Fruit fly (Drosophila melanogaster) whole organism, wandering third instar larva: ENCODE results near the gene CG2182.

Source experiments
- Abd-B ChIP-seq: fragments of >200 bp; optimal IDR thresholded peaks from 2 replicates; lab custom pipeline; 2017; ENCODE audit warnings: missing biosample characterization, missing genetic modification characterization
- CG32264 ChIP-seq: fragments of 200-800 bp; sonication (Bioruptor generic); optimal IDR thresholded peaks from 2 replicates; lab custom pipeline; 2016; ENCODE audit warnings: missing biosample characterization, missing genetic modification characterization
- CG9705 ChIP-seq: fragments of 200-800 bp; sonication (Bioruptor generic); optimal IDR thresholded peaks from 2 replicates; lab custom pipeline; 2018; ENCODE audit warnings: missing biosample characterization, mild to moderate bottlenecking, missing genetic modification characterization
- CrebA ChIP-seq: fragments of 200-800 bp; sonication (Bioruptor generic); optimal IDR thresholded peaks from 2 replicates; lab custom pipeline; 2016; ENCODE audit warnings: missing biosample characterization, mild to moderate bottlenecking, missing genetic modification characterization, borderline replicate concordance
- Dfd ChIP-seq: fragments of >200 bp; optimal IDR thresholded peaks from 2 replicates; lab custom pipeline; 2017; ENCODE audit warnings: missing biosample characterization, missing genetic modification characterization
- Dif ChIP-seq: fragments of 200-275, 200-300 bp; sonication (Bioruptor generic); optimal IDR thresholded peaks from 2 replicates; lab custom pipeline; 2018; ENCODE audit warnings: missing biosample characterization, missing genetic modification characterization; ENCODE audit not compliant: partially characterized antibody
- GATAd ChIP-seq: sonication (Bioruptor generic); optimal IDR thresholded peaks from 2 replicates; lab custom pipeline; 2016; ENCODE audit warnings: missing biosample characterization, missing genetic modification characterization
- HLH106 ChIP-seq: fragments of 200-800 bp; optimal IDR thresholded peaks from 3 replicates; lab custom pipeline; 2019; ENCODE audit warnings: missing biosample characterization, mild to moderate bottlenecking, missing genetic modification characterization, moderate library complexity
- Hnf4 ChIP-seq: fragments of 200-800 bp; sonication (Bioruptor generic); optimal IDR thresholded peaks from 2 replicates; lab custom pipeline; 2016; ENCODE audit warnings: missing biosample characterization, mild to moderate bottlenecking, missing genetic modification characterization
- Hr83 ChIP-seq: fragments of 200-300 bp; sonication (Bioruptor generic); optimal IDR thresholded peaks from 2 replicates; lab custom pipeline; 2016; ENCODE audit warnings: missing biosample characterization, mild to moderate bottlenecking, missing genetic modification characterization, moderate library complexity; ENCODE audit not compliant: poor library complexity, severe bottlenecking
- Jra ChIP-seq: sonication (Bioruptor generic); optimal IDR thresholded peaks from 2 replicates; lab custom pipeline; 2016; ENCODE audit warnings: missing biosample characterization, missing genetic modification characterization
- Mio ChIP-seq: sonication (Bioruptor generic); optimal IDR thresholded peaks from 2 replicates; lab custom pipeline; 2016; ENCODE audit warnings: missing biosample characterization, missing genetic modification characterization
- Myc ChIP-seq: fragments of >200 bp; optimal IDR thresholded peaks from 2 replicates; lab custom pipeline; 2017
- N ChIP-seq: fragments of >200 bp; optimal IDR thresholded peaks from 2 replicates; lab custom pipeline; 2018; ENCODE audit warnings: missing biosample characterization, missing external identifiers, missing genetic modification characterization
- OdsH ChIP-seq: fragments of 200-800 bp; sonication (Bioruptor generic); optimal IDR thresholded peaks from 2 replicates; lab custom pipeline; 2016; ENCODE audit warnings: missing biosample characterization, mild to moderate bottlenecking, missing genetic modification characterization
- Rel ChIP-seq, 2 experiments: fragments of 200-800 bp; sonication (Bioruptor generic) in 1 of 2; optimal IDR thresholded peaks; 2 replicates in 1 of 2; 3 replicates in 1 of 2; lab custom pipeline; 2016 to 2019; ENCODE audit warnings: mild to moderate bottlenecking in 2 of 2, missing biosample characterization in 2 of 2, missing genetic modification characterization in 2 of 2, moderate library complexity in 1 of 2
- Sp1 ChIP-seq: fragments of 200-800 bp; sonication (Bioruptor generic); optimal IDR thresholded peaks from 3 replicates; lab custom pipeline; 2019; ENCODE audit warnings: missing biosample characterization, mild to moderate bottlenecking, missing genetic modification characterization, moderate library complexity
- br ChIP-seq: fragments of 200-800 bp; sonication (Bioruptor generic); optimal IDR thresholded peaks from 2 replicates; lab custom pipeline; 2016; ENCODE audit warnings: missing biosample characterization, missing genetic modification characterization
- brk ChIP-seq: fragments of 200-800 bp; sonication (Bioruptor generic); optimal IDR thresholded peaks from 2 replicates; lab custom pipeline; 2016; ENCODE audit warnings: missing biosample characterization, mild to moderate bottlenecking, missing genetic modification characterization
- dl ChIP-seq, 2 experiments: fragments of 175-275, 200-275 bp in 1 of 2; fragments of 200-275 bp in 1 of 2; sonication (Bioruptor generic); optimal IDR thresholded peaks; lab custom pipeline; 2018; ENCODE audit warnings: mild to moderate bottlenecking in 2 of 2, missing biosample characterization in 2 of 2, missing genetic modification characterization in 2 of 2, moderate library complexity in 2 of 2; ENCODE audit not compliant: partially characterized antibody in 2 of 2, insufficient read depth in 1 of 2
- dmrt93B ChIP-seq: fragments of 200-800 bp; sonication (Bioruptor generic); optimal IDR thresholded peaks from 2 replicates; lab custom pipeline; 2018; ENCODE audit warnings: missing biosample characterization, mild to moderate bottlenecking, missing genetic modification characterization
- dsf ChIP-seq: sonication (Bioruptor generic); optimal IDR thresholded peaks from 2 replicates; lab custom pipeline; 2016; ENCODE audit warnings: missing biosample characterization, missing genetic modification characterization, borderline replicate concordance
- ey ChIP-seq: fragments of 200-800 bp; sonication (Bioruptor generic); optimal IDR thresholded peaks from 2 replicates; lab custom pipeline; 2016; ENCODE audit warnings: missing biosample characterization, missing genetic modification characterization
- foxo ChIP-seq, 2 experiments: fragments of 200-800 bp; sonication (Bioruptor generic); optimal IDR thresholded peaks; 2 replicates in 1 of 2; 3 replicates in 1 of 2; lab custom pipeline; 2016 to 2017; ENCODE audit warnings: missing biosample characterization in 2 of 2, missing genetic modification characterization in 2 of 2
- fru ChIP-seq: fragments of 200-800 bp; sonication (Bioruptor generic); optimal IDR thresholded peaks from 3 replicates; lab custom pipeline; 2016; ENCODE audit warnings: missing biosample characterization, mild to moderate bottlenecking, missing genetic modification characterization
- h ChIP-seq: fragments of 200-800 bp; sonication (Bioruptor generic); optimal IDR thresholded peaks from 3 replicates; lab custom pipeline; 2016; ENCODE audit warnings: missing biosample characterization, mild to moderate bottlenecking, missing genetic modification characterization
- jim ChIP-seq: fragments of 175-275, 200-325 bp; sonication (Bioruptor generic); optimal IDR thresholded peaks from 2 replicates; lab custom pipeline; 2016; ENCODE audit warnings: missing biosample characterization, mild to moderate bottlenecking, missing genetic modification characterization
- lola ChIP-seq: fragments of >200 bp; optimal IDR thresholded peaks from 2 replicates; lab custom pipeline; 2017; ENCODE audit warnings: missing biosample characterization, missing genetic modification characterization
- pan ChIP-seq: fragments of >200 bp; optimal IDR thresholded peaks from 2 replicates; lab custom pipeline; 2017
- psq ChIP-seq: fragments of 200-800 bp; sonication (Bioruptor generic); optimal IDR thresholded peaks from 3 replicates; lab custom pipeline; 2017; ENCODE audit warnings: missing biosample characterization, mild to moderate bottlenecking, missing genetic modification characterization, moderate library complexity
- rgr ChIP-seq: fragments of 200-800 bp; sonication (Bioruptor generic); optimal IDR thresholded peaks from 3 replicates; lab custom pipeline; 2016; ENCODE audit warnings: missing biosample characterization, mild to moderate bottlenecking, missing genetic modification characterization
- sage ChIP-seq: fragments of 200-800 bp; sonication (Bioruptor generic); optimal IDR thresholded peaks from 2 replicates; lab custom pipeline; 2016; ENCODE audit warnings: missing biosample characterization, mild to moderate bottlenecking, missing genetic modification characterization
- sv ChIP-seq: fragments of 200-800 bp; sonication (Bioruptor generic); optimal IDR thresholded peaks from 3 replicates; lab custom pipeline; 2016; ENCODE audit warnings: missing biosample characterization, missing genetic modification characterization
- tai ChIP-seq: sonication (Bioruptor generic); optimal IDR thresholded peaks from 2 replicates; lab custom pipeline; 2016; ENCODE audit warnings: missing biosample characterization, missing genetic modification characterization
- usp ChIP-seq: fragments of >200 bp; optimal IDR thresholded peaks from 2 replicates; lab custom pipeline; 2017; ENCODE audit warnings: missing biosample characterization, missing genetic modification characterization
- woc ChIP-seq: sonication (Bioruptor generic); optimal IDR thresholded peaks from 2 replicates; lab custom pipeline; 2016; ENCODE audit warnings: missing biosample characterization, mild to moderate bottlenecking, missing genetic modification characterization

The CG2182 gene

dm6 chr3R:5647705-5648568 is 11.8 kb downstream of the CG2182 start:
- TF ChIP-seq HLH106 (tag; lab: Kevin White, UChicago) (peak; percentile 35), tai (GFP tag; lab: Kevin White, UChicago) (no peak), h (peak; percentile 66), OdsH (GFP tag; lab: Kevin White, UChicago) (peak; percentile 18), ey (GFP tag; lab: Kevin White, UChicago) (peak; percentile 31), pan (lab: Kevin White, UChicago) (no peak), sage (GFP tag; lab: Kevin White, UChicago) (no peak), N (GFP tag; lab: Kevin White, UChicago) (peak; percentile 46), psq (GFP tag; lab: Kevin White, UChicago) (no peak), GATAd (no peak), lola (no peak), rgr (GFP tag; lab: Kevin White, UChicago) (peak; percentile 31), Jra (GFP tag; lab: Kevin White, UChicago) (peak; percentile 26), Rel (GFP tag; optimal IDR thresholded peaks at IDR 0.05; lab: Kevin White, UChicago) (no peak), Rel (tag; optimal IDR thresholded peaks at IDR 0.05; lab: Kevin White, UChicago) (peak; percentile 10), CG9705 (GFP tag; lab: Kevin White, UChicago) (no peak), br (peak; percentile 49), dmrt93B (GFP tag; lab: Kevin White, UChicago) (no peak), dl (GFP tag; optimal IDR thresholded peaks at IDR 0.05; lab: Kevin White, UChicago; ENCODE audit: insufficient read depth in 1 of 2, partially characterized antibody in 2 of 2) (no peak), foxo (GFP tag; optimal IDR thresholded peaks at IDR 0.05; lab: Kevin White, UChicago) (peak in 1 of 2 experiments; percentile 36), Dif (GFP tag; lab: Kevin White, UChicago) (no peak)
- TF ChIP-seq, all 38 proteins: peak for 10

- TF ChIP-seq h (no peak), dsf (GFP tag; lab: Kevin White, UChicago) (no peak), Sp1 (no peak), foxo (GFP tag; optimal IDR thresholded peaks at IDR 0.05; lab: Kevin White, UChicago) (no peak), CG9705 (GFP tag; lab: Kevin White, UChicago) (no peak), Dfd (no peak), woc (GFP tag; lab: Kevin White, UChicago) (no peak), Dif (GFP tag; lab: Kevin White, UChicago) (no peak), CrebA (GFP tag; lab: Kevin White, UChicago) (no peak), Myc (lab: Kevin White, UChicago) (no peak), OdsH (GFP tag; lab: Kevin White, UChicago) (no peak)
- TF ChIP-seq, all 38 proteins: peak for 0
Observed at dm6 chr3R:5643421-5643820, 16.3 kb downstream of the CG2182 start.

dm6 chr3R:5636519-5637430 is 22.9 kb downstream of the CG2182 start, which contains the start of the genes CG31548 and CG12170:
TSS of gene CG31548 (minus strand) at chr3R:5636852.
TSS of gene CG12170 (plus strand) at chr3R:5637234.
- TF ChIP-seq Hnf4 (GFP tag; lab: Kevin White, UChicago) (no peak), Hr83 (peak; percentile 19), foxo (GFP tag; optimal IDR thresholded peaks at IDR 0.05; lab: Kevin White, UChicago) (no peak), rgr (GFP tag; lab: Kevin White, UChicago) (no peak), woc (GFP tag; lab: Kevin White, UChicago) (no peak), Abd-B (GFP tag; lab: Kevin White, UChicago) (no peak), dl (GFP tag; optimal IDR thresholded peaks at IDR 0.05; lab: Kevin White, UChicago; ENCODE audit: insufficient read depth in 1 of 2, partially characterized antibody in 2 of 2) (no peak), Sp1 (no peak), br (no peak), lola (no peak), brk (GFP tag; lab: Kevin White, UChicago) (no peak), pan (lab: Kevin White, UChicago) (no peak), CG32264 (GFP tag; lab: Kevin White, UChicago) (no peak), ey (GFP tag; lab: Kevin White, UChicago) (peak; percentile 37), CrebA (GFP tag; lab: Kevin White, UChicago) (no peak), CG9705 (GFP tag; lab: Kevin White, UChicago) (no peak), Mio (GFP tag; lab: Kevin White, UChicago) (no peak), Dif (GFP tag; lab: Kevin White, UChicago) (no peak), OdsH (GFP tag; lab: Kevin White, UChicago) (peak; percentile 1), fru (GFP tag; lab: Kevin White, UChicago) (no peak), N (GFP tag; lab: Kevin White, UChicago) (no peak), Jra (GFP tag; lab: Kevin White, UChicago) (no peak), sv (GFP tag; lab: Kevin White, UChicago) (peak; percentile 32), sage (GFP tag; lab: Kevin White, UChicago) (no peak), GATAd (no peak), usp (GFP tag; lab: Kevin White, UChicago) (no peak), dsf (GFP tag; lab: Kevin White, UChicago) (no peak), psq (GFP tag; lab: Kevin White, UChicago) (peak; percentile 41), Dfd (no peak), tai (GFP tag; lab: Kevin White, UChicago) (no peak), dmrt93B (GFP tag; lab: Kevin White, UChicago) (no peak), h (no peak), jim (no peak), HLH106 (tag; lab: Kevin White, UChicago) (peak; percentile 36)
